Worm (Caenorhabditis elegans) whole organism, L2 larva: ENCODE data around the gene R05F9.11.
A peak's percentile ranks its signal among the peaks of the same experiment; 100 is the strongest.

Experiments used
- C34F6.9 ChIP-seq: fragments of 150-350 bp; optimal IDR thresholded peaks from 2 replicates; lab custom pipeline; 2014; ENCODE audit warnings: missing biosample characterization, missing genetic modification characterization
- F13H6.1 ChIP-seq: sonication (generic microtip); optimal IDR thresholded peaks from 2 replicates; lab custom pipeline; 2016; ENCODE audit warnings: missing genetic modification characterization, missing compliant biosample characterization
- R02D3.7 ChIP-seq: fragments of 150-350 bp; optimal IDR thresholded peaks from 2 replicates; lab custom pipeline; 2014; ENCODE audit warnings: missing biosample characterization, missing genetic modification characterization
- Y55F3AM.14 ChIP-seq: fragments of 200-800 bp; sonication (Bioruptor generic); optimal IDR thresholded peaks from 2 replicates; lab custom pipeline; 2018; ENCODE audit warnings: mild to moderate bottlenecking, missing genetic modification characterization, missing compliant biosample characterization
- ZK546.5 ChIP-seq: sonication (generic microtip); optimal IDR thresholded peaks from 2 replicates; lab custom pipeline; 2017; ENCODE audit warnings: missing biosample characterization, missing genetic modification characterization
- alr-1 ChIP-seq: fragments of 150-350 bp; optimal IDR thresholded peaks from 2 replicates; lab custom pipeline; 2014; ENCODE audit warnings: missing biosample characterization, missing genetic modification characterization
- aly-2 ChIP-seq: fragments of 150-350 bp; optimal IDR thresholded peaks from 2 replicates; lab custom pipeline; 2014; ENCODE audit warnings: missing biosample characterization, missing genetic modification characterization
- ama-1 ChIP-seq: fragments of 150-350 bp; optimal IDR thresholded peaks from 2 replicates; lab custom pipeline; 2018; ENCODE audit warnings: inconsistent platforms
- blmp-1 ChIP-seq: sonication (generic microtip); optimal IDR thresholded peaks from 2 replicates; lab custom pipeline; 2017; ENCODE audit warnings: missing genetic modification characterization, mild to moderate bottlenecking, missing compliant biosample characterization, antibody characterized with exemption, moderate library complexity; ENCODE audit not compliant: insufficient read depth
- ceh-16 ChIP-seq: fragments of 150-350 bp; optimal IDR thresholded peaks from 2 replicates; lab custom pipeline; 2014; ENCODE audit warnings: missing biosample characterization, missing genetic modification characterization
- ceh-82 ChIP-seq: fragments of 150-350 bp; optimal IDR thresholded peaks from 2 replicates; lab custom pipeline; 2014; ENCODE audit warnings: missing biosample characterization, missing genetic modification characterization
- crh-2 ChIP-seq: sonication (generic microtip); optimal IDR thresholded peaks from 2 replicates; lab custom pipeline; 2017; ENCODE audit warnings: missing biosample characterization, missing genetic modification characterization
- dmd-4 ChIP-seq: sonication (generic microtip); optimal IDR thresholded peaks from 2 replicates; lab custom pipeline; 2017; ENCODE audit warnings: missing biosample characterization, missing genetic modification characterization
- egl-27 ChIP-seq: sonication (generic microtip); optimal IDR thresholded peaks from 3 replicates; lab custom pipeline; 2017; ENCODE audit warnings: missing biosample characterization, missing genetic modification reagents, missing genetic modification characterization
- elt-1 ChIP-seq: fragments of 150-350 bp; optimal IDR thresholded peaks from 2 replicates; lab custom pipeline; 2014; ENCODE audit warnings: missing biosample characterization, missing genetic modification characterization
- elt-3 ChIP-seq: sonication (generic microtip); optimal IDR thresholded peaks from 2 replicates; lab custom pipeline; 2017; ENCODE audit warnings: missing biosample characterization, missing genetic modification characterization
- fos-1 ChIP-seq: fragments of 150-350 bp; optimal IDR thresholded peaks from 2 replicates; lab custom pipeline; 2014; ENCODE audit warnings: missing biosample characterization, missing genetic modification characterization
- gmeb-1 ChIP-seq: fragments of 150-350 bp; optimal IDR thresholded peaks from 2 replicates; lab custom pipeline; 2014; ENCODE audit warnings: missing biosample characterization, missing genetic modification characterization
- lin-11 ChIP-seq: fragments of 150-350 bp; sonication (generic microtip); optimal IDR thresholded peaks from 2 replicates; lab custom pipeline; 2014; ENCODE audit warnings: missing biosample characterization, missing genetic modification characterization, inconsistent platforms, mixed read lengths
- lin-13 ChIP-seq: fragments of 150-350 bp; optimal IDR thresholded peaks from 2 replicates; lab custom pipeline; 2014; ENCODE audit warnings: missing biosample characterization, missing genetic modification reagents, missing genetic modification characterization
- lin-39 ChIP-seq: fragments of 150-350 bp; optimal IDR thresholded peaks from 2 replicates; lab custom pipeline; 2014; ENCODE audit warnings: missing biosample characterization, missing genetic modification reagents, missing genetic modification characterization
- lsy-2 ChIP-seq, 2 experiments: fragments of 150-350 bp in 1 of 2; sonication (generic microtip) in 1 of 2; optimal IDR thresholded peaks; 2 replicates each; lab custom pipeline; 2014 to 2017; ENCODE audit warnings: missing biosample characterization in 2 of 2, missing genetic modification characterization in 2 of 2
- mab-5 ChIP-seq: fragments of 150-350 bp; optimal IDR thresholded peaks from 2 replicates; lab custom pipeline; 2014; ENCODE audit warnings: missing biosample characterization, missing genetic modification characterization
- mbf-1 ChIP-seq: sonication (generic microtip); optimal IDR thresholded peaks from 2 replicates; lab custom pipeline; 2017; ENCODE audit warnings: missing biosample characterization, missing genetic modification characterization
- mdl-1 ChIP-seq, 2 experiments: fragments of 150-350 bp in 1 of 2; sonication (generic microtip) in 1 of 2; optimal IDR thresholded peaks; 2 replicates each; lab custom pipeline; 2017; ENCODE audit warnings: missing biosample characterization in 2 of 2, missing genetic modification characterization in 2 of 2
- nhr-10 ChIP-seq: sonication (generic microtip); optimal IDR thresholded peaks from 2 replicates; lab custom pipeline; 2017; ENCODE audit warnings: missing biosample characterization, missing genetic modification characterization
- nhr-11 ChIP-seq: fragments of 150-350 bp; optimal IDR thresholded peaks from 2 replicates; lab custom pipeline; 2014; ENCODE audit warnings: missing biosample characterization, missing genetic modification characterization
- nhr-12 ChIP-seq: fragments of 150-350 bp; optimal IDR thresholded peaks from 2 replicates; lab custom pipeline; 2014; ENCODE audit warnings: missing biosample characterization, missing genetic modification characterization
- nhr-129 ChIP-seq: fragments of 150-350 bp; optimal IDR thresholded peaks from 2 replicates; lab custom pipeline; 2014; ENCODE audit warnings: missing biosample characterization, missing genetic modification characterization
- nhr-21 ChIP-seq: fragments of 150-350 bp; optimal IDR thresholded peaks from 2 replicates; lab custom pipeline; 2014; ENCODE audit warnings: missing biosample characterization, missing genetic modification characterization
- nhr-23 ChIP-seq: fragments of 150-350 bp; optimal IDR thresholded peaks from 2 replicates; lab custom pipeline; 2014; ENCODE audit warnings: missing biosample characterization, missing genetic modification reagents, missing genetic modification characterization
- nhr-237 ChIP-seq: fragments of 150-350 bp; optimal IDR thresholded peaks from 2 replicates; lab custom pipeline; 2014; ENCODE audit warnings: missing biosample characterization, missing genetic modification characterization
- nhr-25 ChIP-seq: fragments of 150-350 bp; sonication (generic microtip); optimal IDR thresholded peaks from 3 replicates; lab custom pipeline; 2014; ENCODE audit warnings: missing biosample characterization, missing genetic modification characterization
- nhr-6 ChIP-seq: fragments of 150-350 bp; optimal IDR thresholded peaks from 2 replicates; lab custom pipeline; 2014; ENCODE audit warnings: missing biosample characterization, missing genetic modification characterization
- nhr-77 ChIP-seq: fragments of 150-350 bp; optimal IDR thresholded peaks from 2 replicates; lab custom pipeline; 2014; ENCODE audit warnings: missing biosample characterization, missing genetic modification characterization
- peb-1 ChIP-seq: fragments of 150-350 bp; optimal IDR thresholded peaks from 2 replicates; lab custom pipeline; 2014; ENCODE audit warnings: missing biosample characterization, missing genetic modification characterization
- sem-4 ChIP-seq: fragments of 150-350 bp; optimal IDR thresholded peaks from 2 replicates; lab custom pipeline; 2014; ENCODE audit warnings: missing biosample characterization, missing genetic modification reagents, missing genetic modification characterization
- skn-1 ChIP-seq: sonication (generic microtip); optimal IDR thresholded peaks from 2 replicates; lab custom pipeline; 2017; ENCODE audit warnings: missing biosample characterization, missing genetic modification characterization
- sma-3 ChIP-seq: sonication (generic microtip); optimal IDR thresholded peaks from 2 replicates; lab custom pipeline; 2016; ENCODE audit warnings: missing genetic modification reagents, missing genetic modification characterization, missing compliant biosample characterization
- sma-9 ChIP-seq, 2 experiments: fragments of 150-350 bp in 1 of 2; sonication (generic microtip) in 1 of 2; optimal IDR thresholded peaks; 2 replicates each; lab custom pipeline; 2014 to 2016; ENCODE audit warnings: missing genetic modification characterization in 2 of 2, mild to moderate bottlenecking in 1 of 2, missing biosample characterization in 1 of 2, missing compliant biosample characterization in 1 of 2, missing genetic modification reagents in 1 of 2, moderate library complexity in 1 of 2
- snpc-4 ChIP-seq: fragments of 150-350 bp; optimal IDR thresholded peaks from 2 replicates; lab custom pipeline; 2014; ENCODE audit warnings: missing biosample characterization, missing genetic modification characterization
- unc-39 ChIP-seq: fragments of 150-350 bp; optimal IDR thresholded peaks from 2 replicates; lab custom pipeline; 2014; ENCODE audit warnings: missing biosample characterization, missing genetic modification characterization
- unc-55 ChIP-seq: fragments of 150-350 bp; sonication (generic microtip); optimal IDR thresholded peaks from 3 replicates; lab custom pipeline; 2014; ENCODE audit warnings: missing biosample characterization, missing genetic modification reagents, missing genetic modification characterization
- unc-62 ChIP-seq: fragments of 150-350 bp; optimal IDR thresholded peaks from 2 replicates; lab custom pipeline; 2014; ENCODE audit warnings: missing biosample characterization, missing genetic modification reagents, missing genetic modification characterization
- zag-1 ChIP-seq: fragments of 150-350 bp; optimal IDR thresholded peaks from 2 replicates; lab custom pipeline; 2014; ENCODE audit warnings: missing biosample characterization, missing genetic modification characterization
- ztf-1 ChIP-seq: fragments of 200-800 bp; sonication (Bioruptor generic); conservative IDR thresholded peaks from 2 replicates; pipeline ENCODE4 v1.3.6; 2022; ENCODE audit warnings: missing genetic modification characterization, missing compliant biosample characterization
- ztf-11 ChIP-seq: sonication (generic microtip); optimal IDR thresholded peaks from 2 replicates; lab custom pipeline; 2017; ENCODE audit warnings: missing biosample characterization, missing genetic modification characterization
- ztf-4 ChIP-seq: fragments of 150-350 bp; optimal IDR thresholded peaks from 2 replicates; lab custom pipeline; 2014; ENCODE audit warnings: missing biosample characterization, missing genetic modification characterization

The R05F9.11 gene

ce11 chrII:4908160-4908559 lies 5.9 kb downstream of the R05F9.11 start:
- peak; percentile 25 for TF ChIP-seq sma-9 (GFP tag; optimal IDR thresholded peaks at IDR 0.05; lab: Kevin White, UChicago)
- no peak for TF ChIP-seq sma-9 (tag; optimal IDR thresholded peaks at IDR 0.05; lab: Kevin White, UChicago)
- TF ChIP-seq fos-1 (tag; lab: Kevin White, UChicago) = peak; percentile 10
- peak; percentile 22 for TF ChIP-seq zag-1 (tag; lab: Kevin White, UChicago)
- TF ChIP-seq nhr-237 = no peak
- TF ChIP-seq sma-3 (GFP tag; lab: Kevin White, UChicago) = peak; percentile 7
- TF ChIP-seq dmd-4 (tag; lab: Kevin White, UChicago) = no peak
- TF ChIP-seq skn-1 (tag; lab: Kevin White, UChicago) = no peak
- TF ChIP-seq nhr-6 (tag; lab: Kevin White, UChicago) = no peak
- no peak for TF ChIP-seq elt-3
- TF ChIP-seq snpc-4 = no peak
- TF ChIP-seq R02D3.7 = no peak
- no peak for TF ChIP-seq ztf-1
- TF ChIP-seq elt-1 (tag; lab: Kevin White, UChicago) = no peak
- no peak for TF ChIP-seq nhr-77 (tag; lab: Kevin White, UChicago)
- no peak for TF ChIP-seq crh-2 (tag; lab: Kevin White, UChicago)
- peak; percentile 18 for TF ChIP-seq Y55F3AM.14 (GFP tag; lab: Kevin White, UChicago)
- TF ChIP-seq mbf-1 (tag; lab: Kevin White, UChicago) = no peak
- no peak for TF ChIP-seq alr-1 (tag; lab: Kevin White, UChicago)
- TF ChIP-seq ztf-11 (tag; lab: Kevin White, UChicago) = no peak
- no peak for TF ChIP-seq sem-4
- TF ChIP-seq nhr-129 (tag; lab: Kevin White, UChicago) = peak; percentile 43
- TF ChIP-seq blmp-1 (tag; lab: Kevin White, UChicago) = no peak
- TF ChIP-seq C34F6.9 (tag; lab: Kevin White, UChicago) = peak; percentile 40
- no peak for TF ChIP-seq peb-1 (tag; lab: Kevin White, UChicago)
- no peak for TF ChIP-seq gmeb-1 (tag; lab: Kevin White, UChicago)
- TF ChIP-seq nhr-23 (tag; lab: Kevin White, UChicago) = no peak
- no peak for TF ChIP-seq ama-1 (lab: Kevin White, UChicago)
- no peak for TF ChIP-seq mdl-1 (tag; optimal IDR thresholded peaks at IDR 0.05; lab: Kevin White, UChicago)
- TF ChIP-seq lin-39 (tag; lab: Kevin White, UChicago) = no peak
- TF ChIP-seq F13H6.1 = peak; percentile 28
- TF ChIP-seq nhr-12 = no peak
- peak; percentile 62 for TF ChIP-seq unc-55
- TF ChIP-seq nhr-10 = no peak
- no peak for TF ChIP-seq ceh-16 (tag; lab: Kevin White, UChicago)
- TF ChIP-seq aly-2 (tag; lab: Kevin White, UChicago) = no peak
- TF ChIP-seq lsy-2 (tag; optimal IDR thresholded peaks at IDR 0.05; lab: Kevin White, UChicago) = peak in 1 of 2 experiments; percentile 25
- peak; percentile 25 for TF ChIP-seq ztf-4 (tag; lab: Kevin White, UChicago)
- no peak for TF ChIP-seq lin-13 (GFP tag; lab: Kevin White, UChicago)
- no peak for TF ChIP-seq nhr-11
- no peak for TF ChIP-seq ceh-82 (tag; lab: Kevin White, UChicago)
- TF ChIP-seq egl-27 (tag; lab: Kevin White, UChicago) = no peak
- TF ChIP-seq unc-62 (GFP tag; lab: Kevin White, UChicago) = no peak
- no peak for TF ChIP-seq ZK546.5 (tag; lab: Kevin White, UChicago)
- no peak for TF ChIP-seq nhr-21 (tag; lab: Kevin White, UChicago)
- TF ChIP-seq nhr-25 = no peak
- no peak for TF ChIP-seq unc-39 (tag; lab: Kevin White, UChicago)
- no peak for TF ChIP-seq mab-5
- no peak for TF ChIP-seq lin-11
